Worm (Caenorhabditis elegans): Measurements from ENCODE around the gene srh-244.
"Not testable (repeated sequence)": the region's sequence is repeated elsewhere in the genome, so short reads cannot be mapped to it uniquely, and the experiment has no call there.

ce11 chrV:7345494-7345893 lies 1.9 kb downstream of the srh-244 start, which contains the start of gene nhr-147:
- not testable (repeated sequence) for TF ChIP-seq ceh-82 (tag; optimal IDR thresholded peaks at IDR 0.05); fkh-10 (GFP tag; optimal IDR thresholded peaks at IDR 0.05); elt-3 (tag; optimal IDR thresholded peaks at IDR 0.05); hmg-11 (tag; optimal IDR thresholded peaks at IDR 0.05); unc-62 (GFP tag; optimal IDR thresholded peaks at IDR 0.05); mdl-1 (tag; optimal IDR thresholded peaks at IDR 0.05); fos-1 (tag; optimal IDR thresholded peaks at IDR 0.05); lin-39 (tag; optimal IDR thresholded peaks at IDR 0.05); jun-1 (tag; optimal IDR thresholded peaks at IDR 0.05); pqm-1 (tag; optimal IDR thresholded peaks at IDR 0.05)

Data from whole organism, L3 larva.